Worm (Caenorhabditis elegans): ENCODE measurements around the gene famk-1.

ce11 chrX:15221107-15221506 lies 8.0 kb upstream of the famk-1 start:
- no peak for TF ChIP-seq nhr-237 (tag; optimal IDR thresholded peaks at IDR 0.05)
- TF ChIP-seq nhr-42 (GFP tag; IDR thresholded peaks at IDR 0.05): no peak
- TF ChIP-seq pqm-1 (tag; optimal IDR thresholded peaks at IDR 0.05): no peak
- TF ChIP-seq nhr-28 (tag; optimal IDR thresholded peaks at IDR 0.05): no peak
- TF ChIP-seq unc-130 (GFP tag; optimal IDR thresholded peaks at IDR 0.05): no peak
- no peak for TF ChIP-seq ztf-11 (tag; optimal IDR thresholded peaks at IDR 0.05)
